Worm (Caenorhabditis elegans) whole organism, young adult: ENCODE results near the gene F07B10.4.

Experiments
- T26A5.8 ChIP-seq: sonication (generic microtip); optimal IDR thresholded peaks from 2 replicates; lab custom pipeline; 2016; ENCODE audit warnings: missing genetic modification characterization, missing compliant biosample characterization
- athp-1 ChIP-seq: sonication (generic microtip); optimal IDR thresholded peaks from 2 replicates; lab custom pipeline; 2017; ENCODE audit warnings: mild to moderate bottlenecking, missing genetic modification characterization, missing compliant biosample characterization
- bed-1 ChIP-seq: fragments of 200-800 bp; sonication (Bioruptor generic); IDR thresholded peaks from 2 replicates; pipeline ENCODE4 v1.3.6; 2022; ENCODE audit warnings: missing genetic modification reagents, missing genetic modification characterization, missing compliant biosample characterization
- chd-7 ChIP-seq: sonication (generic microtip); optimal IDR thresholded peaks from 2 replicates; lab custom pipeline; 2016; ENCODE audit warnings: mild to moderate bottlenecking, missing genetic modification characterization, moderate library complexity, missing compliant biosample characterization
- ekl-4 ChIP-seq: fragments of 200-800 bp; sonication (Bioruptor generic); IDR thresholded peaks from 2 replicates; pipeline ENCODE4 v1.3.6; 2022; ENCODE audit warnings: missing genetic modification reagents, missing genetic modification characterization, missing compliant biosample characterization
- hmg-1.2 ChIP-seq: fragments of 200-800 bp; sonication (Bioruptor generic); IDR thresholded peaks from 2 replicates; pipeline ENCODE4 v1.3.6; 2022; ENCODE audit warnings: missing genetic modification reagents, missing genetic modification characterization, missing compliant biosample characterization
- lsy-27 ChIP-seq: sonication (generic microtip); optimal IDR thresholded peaks from 2 replicates; lab custom pipeline; 2017; ENCODE audit warnings: missing genetic modification characterization, mild to moderate bottlenecking, missing compliant biosample characterization, antibody characterized with exemption, missing genotype, borderline replicate concordance; ENCODE audit not compliant: insufficient read depth
- madf-6 ChIP-seq: fragments of 200-800 bp; sonication (Bioruptor generic); IDR thresholded peaks from 2 replicates; pipeline ENCODE4 v1.3.6; 2022; ENCODE audit warnings: missing genetic modification reagents, missing genetic modification characterization, missing compliant biosample characterization
- mel-28 ChIP-seq: sonication (generic microtip); optimal IDR thresholded peaks from 2 replicates; lab custom pipeline; 2016; ENCODE audit warnings: borderline replicate concordance, mild to moderate bottlenecking, missing genetic modification characterization, missing compliant biosample characterization
- nhr-27 ChIP-seq: fragments of 200-800 bp; sonication (Bioruptor generic); optimal IDR thresholded peaks from 2 replicates; lab custom pipeline; 2018; ENCODE audit warnings: mild to moderate bottlenecking, missing genetic modification characterization, moderate library complexity, missing compliant biosample characterization
- nhr-80 ChIP-seq: sonication (generic microtip); optimal IDR thresholded peaks from 2 replicates; lab custom pipeline; 2016; ENCODE audit warnings: missing genetic modification characterization, missing compliant biosample characterization
- rpc-1 ChIP-seq, 2 experiments: fragments of 150-350 bp in 1 of 2; sonication (generic microtip) in 1 of 2; optimal IDR thresholded peaks; 2 replicates each; lab custom pipeline; 2014 to 2018; ENCODE audit warnings: missing biosample characterization in 1 of 2, missing genetic modification characterization in 1 of 2, missing genetic modification reagents in 1 of 2, missing genotype in 1 of 2
- snpc-3.4 ChIP-seq: sonication (generic microtip); optimal IDR thresholded peaks from 2 replicates; lab custom pipeline; 2017; ENCODE audit warnings: missing genetic modification characterization, mild to moderate bottlenecking, missing compliant biosample characterization, antibody characterized with exemption, moderate library complexity, missing genotype, missing genetic modification reagents
- tlf-1 ChIP-seq: fragments of 200-800 bp; sonication (Bioruptor generic); optimal IDR thresholded peaks from 2 replicates; lab custom pipeline; 2018; ENCODE audit warnings: mild to moderate bottlenecking, missing genetic modification characterization, missing compliant biosample characterization
- ztf-6 ChIP-seq: fragments of 200-800 bp; sonication (Bioruptor generic); IDR thresholded peaks from 2 replicates; pipeline ENCODE4 v1.3.6; 2022; ENCODE audit warnings: missing genetic modification reagents, missing genetic modification characterization, missing compliant biosample characterization

F07B10.4 gene

ce11 chrV:11214569-11214968, 48.4 kb downstream of the F07B10.4 start:
- no peak for TF ChIP-seq nhr-80 (tag; lab: Kevin White, UChicago)
- TF ChIP-seq ztf-6 (GFP tag; lab: Robert Waterston, UW): no peak
- no peak for TF ChIP-seq rpc-1 (optimal IDR thresholded peaks at IDR 0.05; lab: Kevin White, UChicago)
- no peak for TF ChIP-seq rpc-1 (tag; optimal IDR thresholded peaks at IDR 0.05; lab: Kevin White, UChicago)
- TF ChIP-seq mel-28 (tag; lab: Kevin White, UChicago): no peak
- no peak for TF ChIP-seq T26A5.8 (tag; lab: Kevin White, UChicago)
- no peak for TF ChIP-seq lsy-27 (tag; lab: Kevin White, UChicago)
- no peak for TF ChIP-seq tlf-1
- TF ChIP-seq chd-7: no peak
- no peak for TF ChIP-seq bed-1
- no peak for TF ChIP-seq ekl-4 (GFP tag; lab: Robert Waterston, UW)
- TF ChIP-seq athp-1: no peak
- no peak for TF ChIP-seq madf-6
- no peak for TF ChIP-seq nhr-27 (tag; lab: Kevin White, UChicago)

DNA sequence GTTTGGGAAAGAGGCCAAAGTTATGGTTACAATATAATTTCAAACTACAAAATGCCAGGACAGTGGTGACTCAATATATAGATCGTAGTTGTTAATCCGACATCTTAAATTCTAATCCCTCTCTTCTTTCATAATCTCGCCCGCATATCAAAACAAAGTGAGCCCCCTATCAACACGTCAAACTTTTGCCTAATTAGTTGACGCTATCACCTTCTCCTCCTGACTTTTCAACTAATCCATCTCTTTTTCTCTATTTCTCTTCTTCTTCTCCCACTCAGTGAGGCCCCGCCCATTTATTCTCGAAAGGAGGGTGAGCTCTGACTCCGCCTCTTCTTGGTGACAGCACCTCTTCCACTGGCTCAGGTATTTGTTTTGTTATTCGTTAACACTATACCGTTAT, 51.6 kb downstream of the F07B10.4 start:
- no peak for TF ChIP-seq snpc-3.4 (tag; lab: Kevin White, UChicago)
- 0 out of 2 replicates have a peak, but pooled peaks have one; percentile 11 for TF ChIP-seq hmg-1.2 (GFP tag; lab: Robert Waterston, UW)
- TF ChIP-seq, all 124 proteins: peak for 1
